Fruit fly (Drosophila melanogaster) whole organism, adult: ENCODE measurements around the gene Tpt.

Source experiments
- CG12768 ChIP-seq: fragments of 200-800 bp; sonication (Bioruptor generic); optimal IDR thresholded peaks from 2 replicates; lab custom pipeline; 2017; ENCODE audit warnings: missing biosample characterization, missing genetic modification characterization, mild to moderate bottlenecking, moderate library complexity, missing genetic modification reagents
- CG1620 ChIP-seq: fragments of 200-800 bp; sonication (Bioruptor generic); optimal IDR thresholded peaks from 2 replicates; lab custom pipeline; 2016; ENCODE audit warnings: missing biosample characterization, missing genetic modification characterization
- CG5204 ChIP-seq: fragments of 200-800 bp; sonication (Bioruptor generic); optimal IDR thresholded peaks from 2 replicates; lab custom pipeline; 2016; ENCODE audit warnings: missing biosample characterization, missing genetic modification characterization
- CG7045 ChIP-seq: fragments of 200-800 bp; sonication (Bioruptor generic); optimal IDR thresholded peaks from 2 replicates; lab custom pipeline; 2017; ENCODE audit warnings: missing biosample characterization, mild to moderate bottlenecking, missing genetic modification characterization
- cic ChIP-seq: fragments of 200-800 bp; sonication (Bioruptor generic); optimal IDR thresholded peaks from 2 replicates; lab custom pipeline; 2017; ENCODE audit warnings: missing biosample characterization, mild to moderate bottlenecking, missing genetic modification characterization, moderate library complexity
- cnc ChIP-seq, 2 experiments: fragments of >200 bp; optimal IDR thresholded peaks; 2 replicates each; lab custom pipeline; 2017
- kay ChIP-seq: fragments of 200-800 bp; sonication (Bioruptor generic); peaks from one replicate; lab custom pipeline; 2016; ENCODE audit warnings: missing biosample characterization, missing genetic modification characterization, borderline replicate concordance
- tj ChIP-seq: fragments of 200-800 bp; sonication (Bioruptor generic); optimal IDR thresholded peaks from 3 replicates; lab custom pipeline; 2017; ENCODE audit warnings: missing biosample characterization, mild to moderate bottlenecking, missing genetic modification characterization, moderate library complexity

DNA sequence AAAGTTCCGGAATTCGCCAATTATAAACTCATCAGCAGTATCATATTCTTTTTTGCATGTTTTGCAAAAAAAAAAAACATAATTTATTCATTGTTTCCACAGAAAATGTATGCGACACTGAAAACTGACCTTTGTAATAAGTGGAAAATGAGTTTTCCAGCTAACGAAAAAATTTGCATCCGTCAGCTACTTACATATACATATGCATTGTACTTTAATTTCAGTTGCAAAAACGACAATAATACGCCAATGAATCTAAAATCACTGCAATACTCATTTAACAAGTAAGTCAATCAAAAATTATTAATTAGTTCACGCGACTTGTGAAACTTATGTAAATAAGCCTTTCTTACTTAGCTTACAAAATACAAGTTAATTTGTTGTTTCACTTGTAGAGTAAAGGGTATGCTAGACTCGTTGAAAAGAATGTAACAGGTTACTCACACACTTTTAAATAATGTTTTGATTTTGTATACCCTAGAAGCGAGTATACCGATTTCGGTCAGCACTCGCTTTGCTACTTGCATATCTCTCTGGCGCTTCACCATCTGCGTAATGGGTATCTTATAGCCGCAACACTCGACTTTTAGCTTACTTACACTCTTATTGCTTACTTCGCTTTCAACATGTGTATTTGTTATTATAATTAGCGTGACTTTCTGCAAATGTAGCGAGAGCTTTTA is 6.2 kb downstream of the Tpt start:
- TF ChIP-seq CG5204 (GFP tag; lab: Kevin White, UChicago), result peak; percentile 48
- peak; percentile 48 for TF ChIP-seq CG1620 (GFP tag; lab: Kevin White, UChicago)
- TF ChIP-seq tj (GFP tag; lab: Kevin White, UChicago), result peak; percentile 95
- peak; percentile 36 for TF ChIP-seq cic (GFP tag; lab: Kevin White, UChicago)
- TF ChIP-seq CG12768 (GFP tag; lab: Kevin White, UChicago), result peak; percentile 74
- no peak for TF ChIP-seq cnc (optimal IDR thresholded peaks at IDR 0.05; lab: Kevin White, UChicago)
- peak; percentile 21 for TF ChIP-seq kay
- TF ChIP-seq CG7045 (GFP tag; lab: Kevin White, UChicago), result peak; percentile 13
